Worm (Caenorhabditis elegans): ENCODE data around the gene lgc-47.

DNA sequence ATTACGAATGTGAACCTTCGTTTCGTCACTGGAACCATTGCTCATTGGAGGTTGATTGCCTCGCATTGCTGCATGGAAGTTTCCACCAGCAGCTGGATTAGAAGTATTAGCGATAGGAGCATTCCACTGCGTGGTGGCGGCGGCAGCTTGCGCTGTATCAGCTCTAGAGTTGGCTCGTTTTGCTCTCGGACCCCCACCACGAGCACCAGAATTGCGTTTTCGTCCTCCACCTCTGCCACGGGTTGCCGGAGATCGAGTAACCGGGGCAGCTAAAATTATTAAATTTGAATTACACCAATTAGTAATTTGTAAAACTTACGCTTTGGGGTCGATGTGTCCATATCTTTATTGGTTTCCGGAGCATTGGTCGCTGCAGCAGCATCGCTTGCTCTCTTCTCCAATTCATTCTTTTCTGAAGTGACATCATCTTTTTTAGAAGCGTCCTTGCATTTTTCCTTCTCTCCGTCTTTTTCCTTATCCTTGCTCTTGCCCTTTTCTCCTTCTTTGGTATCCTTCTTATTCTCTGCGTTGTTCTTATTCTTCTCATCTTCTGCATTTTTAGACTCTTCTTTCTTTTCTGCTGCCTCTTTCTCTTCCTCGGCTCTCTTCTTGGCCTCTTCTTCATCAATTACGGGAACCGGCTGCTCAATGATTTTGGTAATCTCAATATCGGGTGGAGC is 6.8 kb upstream of the lgc-47 start:
- TF ChIP-seq ztf-29 (GFP tag; IDR thresholded peaks at IDR 0.05) (no peak), klf-2 (GFP tag; conservative IDR thresholded peaks at IDR 0.05) (no peak), med-1 (GFP tag; optimal IDR thresholded peaks at IDR 0.05; ENCODE audit: insufficient read depth) (no peak), flt-1 (GFP tag; IDR thresholded peaks at IDR 0.05) (no peak), T22C8.4 (GFP tag; IDR thresholded peaks at IDR 0.05) (no peak)

All from whole organism, midembryonic.